Worm (Caenorhabditis elegans): ENCODE results near the gene ocr-4.
"Not testable (repeated sequence)": the region's sequence is repeated elsewhere in the genome, so short reads cannot be mapped to it uniquely, and the experiment has no call there.

DNA sequence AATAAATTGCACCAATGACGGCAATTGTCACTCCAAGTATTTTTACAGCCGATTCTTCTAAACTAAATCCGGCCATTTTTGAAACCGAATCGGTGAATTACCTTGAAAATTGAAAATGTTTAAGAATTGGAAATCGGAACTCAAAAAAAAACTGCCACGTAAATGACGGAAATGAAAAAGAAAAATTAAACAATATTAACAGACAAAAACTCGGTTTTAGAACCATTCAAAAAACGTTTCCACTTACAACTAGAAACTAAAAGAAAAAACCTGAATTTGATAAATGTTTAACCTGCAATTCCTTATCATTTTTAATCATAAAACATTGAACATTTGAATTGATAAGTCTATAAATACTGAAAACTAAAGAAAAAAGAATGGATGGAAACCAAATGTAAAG lies 32.4 kb upstream of the ocr-4 start, which contains the start of gene Y40C5A.4:
- not testable (repeated sequence) for TF ChIP-seq sma-9 (GFP tag; optimal IDR thresholded peaks at IDR 0.05); sma-9 (tag; optimal IDR thresholded peaks at IDR 0.05); egl-27 (tag; optimal IDR thresholded peaks at IDR 0.05); unc-39 (tag; optimal IDR thresholded peaks at IDR 0.05); nhr-129 (tag; optimal IDR thresholded peaks at IDR 0.05); nhr-12 (tag; optimal IDR thresholded peaks at IDR 0.05); skn-1 (tag; optimal IDR thresholded peaks at IDR 0.05); unc-62 (GFP tag; optimal IDR thresholded peaks at IDR 0.05); nhr-11 (tag; optimal IDR thresholded peaks at IDR 0.05); aly-2 (tag; optimal IDR thresholded peaks at IDR 0.05)

Data from whole organism, L2 larva.